Worm (Caenorhabditis elegans) whole organism, young adult: ENCODE measurements around the gene kat-1.
A peak's percentile ranks its signal among the peaks of the same experiment; 100 is the strongest.

Experiments used
- B0035.1 ChIP-seq: sonication (generic microtip); optimal IDR thresholded peaks from 2 replicates; lab custom pipeline; 2016; ENCODE audit warnings: missing genetic modification characterization, mild to moderate bottlenecking, missing compliant biosample characterization, missing genotype, missing genetic modification reagents
- B0261.1 ChIP-seq: sonication (generic microtip); optimal IDR thresholded peaks from 2 replicates; lab custom pipeline; 2016; ENCODE audit warnings: mild to moderate bottlenecking, missing genetic modification characterization, moderate library complexity, missing compliant biosample characterization
- B0336.3 ChIP-seq: fragments of 200-800 bp; sonication (Bioruptor generic); IDR thresholded peaks from 2 replicates; pipeline ENCODE4 v1.3.6; 2022; ENCODE audit warnings: missing genetic modification characterization, missing compliant biosample characterization
- C06A6.2 ChIP-seq: fragments of 200-800 bp; sonication (Bioruptor generic); conservative IDR thresholded peaks from 2 replicates; pipeline ENCODE4 v1.3.6; 2022; ENCODE audit warnings: missing genetic modification characterization, missing compliant biosample characterization
- F23B12.7 ChIP-seq: sonication (generic microtip); optimal IDR thresholded peaks from 2 replicates; lab custom pipeline; 2017; ENCODE audit warnings: missing genetic modification characterization, mild to moderate bottlenecking, missing compliant biosample characterization, antibody characterized with exemption, moderate library complexity; ENCODE audit not compliant: insufficient read depth
- F52B5.7 ChIP-seq: sonication (generic microtip); optimal IDR thresholded peaks from 2 replicates; lab custom pipeline; 2016; ENCODE audit warnings: mild to moderate bottlenecking, missing genetic modification characterization, missing compliant biosample characterization
- T07F8.4 ChIP-seq: sonication (generic microtip); optimal IDR thresholded peaks from 2 replicates; lab custom pipeline; 2016; ENCODE audit warnings: mild to moderate bottlenecking, missing genetic modification characterization, moderate library complexity, missing compliant biosample characterization
- ZK185.1 ChIP-seq: sonication (generic microtip); optimal IDR thresholded peaks from 2 replicates; lab custom pipeline; 2016; ENCODE audit warnings: mild to moderate bottlenecking, missing genetic modification characterization, missing compliant biosample characterization; ENCODE audit not compliant: poor library complexity, severe bottlenecking
- aptf-3 ChIP-seq: fragments of 200-800 bp; sonication (Bioruptor generic); IDR thresholded peaks from 2 replicates; pipeline ENCODE4 v1.3.6; 2022; ENCODE audit warnings: missing genetic modification characterization, missing compliant biosample characterization
- athp-1 ChIP-seq: sonication (generic microtip); optimal IDR thresholded peaks from 2 replicates; lab custom pipeline; 2017; ENCODE audit warnings: mild to moderate bottlenecking, missing genetic modification characterization, missing compliant biosample characterization
- attf-3 ChIP-seq: fragments of 200-800 bp; sonication (Bioruptor generic); conservative IDR thresholded peaks from 2 replicates; pipeline ENCODE4 v1.3.6; 2022; ENCODE audit warnings: missing genetic modification reagents, missing genetic modification characterization, missing compliant biosample characterization
- attf-6 ChIP-seq: fragments of 200-800 bp; sonication (Bioruptor generic); IDR thresholded peaks from 2 replicates; pipeline ENCODE4 v1.3.6; 2022; ENCODE audit warnings: missing genetic modification reagents, missing genetic modification characterization, missing compliant biosample characterization
- bed-2 ChIP-seq: fragments of 200-800 bp; sonication (Bioruptor generic); IDR thresholded peaks from 2 replicates; pipeline ENCODE4 v1.3.6; 2022; ENCODE audit warnings: missing genetic modification reagents, missing genetic modification characterization, missing compliant biosample characterization
- ceh-100 ChIP-seq: fragments of 200-800 bp; sonication (Bioruptor generic); IDR thresholded peaks from 2 replicates; pipeline ENCODE4 v1.3.6; 2022; ENCODE audit warnings: missing genetic modification reagents, missing genetic modification characterization, missing compliant biosample characterization
- ceh-27 ChIP-seq: fragments of 200-800 bp; sonication (Bioruptor generic); optimal IDR thresholded peaks from 2 replicates; lab custom pipeline; 2018; ENCODE audit warnings: mild to moderate bottlenecking, missing genetic modification characterization, moderate library complexity, missing compliant biosample characterization
- ceh-58 ChIP-seq: fragments of 200-800 bp; sonication (Bioruptor generic); IDR thresholded peaks from 2 replicates; pipeline ENCODE4 v1.3.6; 2022; ENCODE audit warnings: missing genetic modification characterization, missing compliant biosample characterization
- dox-1 ChIP-seq: fragments of 200-800 bp; sonication (Bioruptor generic); IDR thresholded peaks from 2 replicates; pipeline ENCODE4 v1.3.6; 2022; ENCODE audit warnings: missing genetic modification reagents, missing genetic modification characterization, missing compliant biosample characterization
- dpl-1 ChIP-seq: fragments of 150-350 bp; optimal IDR thresholded peaks from 2 replicates; lab custom pipeline; 2014; ENCODE audit warnings: missing biosample characterization, missing genetic modification reagents, missing genetic modification characterization
- egl-18 ChIP-seq: fragments of 200-800 bp; sonication (Bioruptor generic); IDR thresholded peaks from 2 replicates; pipeline ENCODE4 v1.3.6; 2022; ENCODE audit warnings: missing genetic modification reagents, missing genetic modification characterization, missing compliant biosample characterization
- ets-4 ChIP-seq: fragments of 200-800 bp; sonication (Bioruptor generic); optimal IDR thresholded peaks from 2 replicates; lab custom pipeline; 2018; ENCODE audit warnings: mild to moderate bottlenecking, missing genetic modification characterization, missing compliant biosample characterization
- fkh-3 ChIP-seq: sonication (generic microtip); optimal IDR thresholded peaks from 2 replicates; lab custom pipeline; 2016; ENCODE audit warnings: mild to moderate bottlenecking, missing genetic modification characterization, missing compliant biosample characterization
- him-1 ChIP-seq: sonication (generic microtip); optimal IDR thresholded peaks from 2 replicates; lab custom pipeline; 2016; ENCODE audit warnings: missing genotype, missing genetic modification reagents, missing genetic modification characterization, missing compliant biosample characterization
- hlh-26 ChIP-seq: fragments of 200-800 bp; sonication (Bioruptor generic); conservative IDR thresholded peaks from 2 replicates; pipeline ENCODE4 v1.3.6; 2022; ENCODE audit warnings: missing genetic modification reagents, missing genetic modification characterization, missing compliant biosample characterization
- lin-26 ChIP-seq: fragments of 200-800 bp; sonication (Bioruptor generic); IDR thresholded peaks from 2 replicates; pipeline ENCODE4 v1.3.6; 2022; ENCODE audit warnings: missing genetic modification reagents, missing genetic modification characterization, missing compliant biosample characterization
- lin-35 ChIP-seq, 3 experiments: fragments of 150-350 bp in 2 of 3; sonication (generic microtip) in 1 of 3; optimal IDR thresholded peaks; 2 replicates each; lab custom pipeline; 2014 to 2018; ENCODE audit warnings: missing biosample characterization in 3 of 3, missing genetic modification characterization in 3 of 3, missing genetic modification reagents in 3 of 3
- lin-54 ChIP-seq: fragments of 200-800 bp; sonication (Bioruptor generic); optimal IDR thresholded peaks from 2 replicates; lab custom pipeline; 2018; ENCODE audit warnings: mild to moderate bottlenecking, missing genetic modification characterization, missing compliant biosample characterization
- lsl-1 ChIP-seq: fragments of 200-800 bp; sonication (Bioruptor generic); optimal IDR thresholded peaks from 2 replicates; lab custom pipeline; 2018; ENCODE audit warnings: mild to moderate bottlenecking, missing genetic modification characterization, moderate library complexity, missing compliant biosample characterization
- madf-10 ChIP-seq: sonication (generic microtip); optimal IDR thresholded peaks from 2 replicates; lab custom pipeline; 2016; ENCODE audit warnings: mild to moderate bottlenecking, missing genetic modification characterization, missing compliant biosample characterization
- mcd-1 ChIP-seq: fragments of 200-800 bp; sonication (Bioruptor generic); IDR thresholded peaks from 2 replicates; pipeline ENCODE4 v1.3.6; 2022; ENCODE audit warnings: missing genetic modification reagents, missing genetic modification characterization, missing compliant biosample characterization
- mes-4 ChIP-seq: sonication (generic microtip); optimal IDR thresholded peaks from 2 replicates; lab custom pipeline; 2016; ENCODE audit warnings: missing genotype, missing genetic modification characterization, missing compliant biosample characterization
- nhr-80 ChIP-seq: sonication (generic microtip); optimal IDR thresholded peaks from 2 replicates; lab custom pipeline; 2016; ENCODE audit warnings: missing genetic modification characterization, missing compliant biosample characterization
- pha-4 ChIP-seq: fragments of 150-350 bp; sonication (generic microtip); optimal IDR thresholded peaks from 2 replicates; lab custom pipeline; 2014; ENCODE audit warnings: missing biosample characterization, missing genetic modification reagents, missing genetic modification characterization
- repo-1 ChIP-seq: sonication (generic microtip); optimal IDR thresholded peaks from 2 replicates; lab custom pipeline; 2017; ENCODE audit warnings: mild to moderate bottlenecking, missing genetic modification characterization, missing compliant biosample characterization
- sea-2 ChIP-seq: fragments of 200-800 bp; sonication (Bioruptor generic); IDR thresholded peaks from 2 replicates; pipeline ENCODE4 v1.3.6; 2022; ENCODE audit warnings: missing genetic modification characterization, missing compliant biosample characterization
- snpc-1.3 ChIP-seq: sonication (generic microtip); optimal IDR thresholded peaks from 2 replicates; lab custom pipeline; 2017; ENCODE audit warnings: missing genetic modification characterization, mild to moderate bottlenecking, missing compliant biosample characterization, antibody characterized with exemption, moderate library complexity, missing genotype, missing genetic modification reagents; ENCODE audit not compliant: insufficient read depth
- snpc-3.4 ChIP-seq: sonication (generic microtip); optimal IDR thresholded peaks from 2 replicates; lab custom pipeline; 2017; ENCODE audit warnings: missing genetic modification characterization, mild to moderate bottlenecking, missing compliant biosample characterization, antibody characterized with exemption, moderate library complexity, missing genotype, missing genetic modification reagents
- snpc-4 ChIP-seq, 5 experiments: fragments of 150-350 bp in 1 of 5; sonication (generic microtip) in 4 of 5; optimal IDR thresholded peaks; 2 replicates each; lab custom pipeline; 2014 to 2018; ENCODE audit warnings: missing genetic modification characterization in 5 of 5, missing biosample characterization in 3 of 5, antibody characterized with exemption in 2 of 5, mild to moderate bottlenecking in 2 of 5, missing compliant biosample characterization in 2 of 5, missing genotype in 2 of 5, moderate library complexity in 2 of 5, missing genetic modification reagents in 1 of 5
- unc-62 ChIP-seq: fragments of 150-350 bp; optimal IDR thresholded peaks from 2 replicates; lab custom pipeline; 2014; ENCODE audit warnings: missing biosample characterization, missing genetic modification reagents, missing genetic modification characterization
- ztf-26 ChIP-seq: sonication (generic microtip); optimal IDR thresholded peaks from 2 replicates; lab custom pipeline; 2017; ENCODE audit warnings: missing genetic modification characterization, missing compliant biosample characterization
- ztf-3 ChIP-seq: fragments of 200-800 bp; sonication (Bioruptor generic); optimal IDR thresholded peaks from 2 replicates; lab custom pipeline; 2018; ENCODE audit warnings: mild to moderate bottlenecking, missing genetic modification characterization, missing compliant biosample characterization
- ztf-6 ChIP-seq: fragments of 200-800 bp; sonication (Bioruptor generic); IDR thresholded peaks from 2 replicates; pipeline ENCODE4 v1.3.6; 2022; ENCODE audit warnings: missing genetic modification reagents, missing genetic modification characterization, missing compliant biosample characterization

kat-1 gene

DNA sequence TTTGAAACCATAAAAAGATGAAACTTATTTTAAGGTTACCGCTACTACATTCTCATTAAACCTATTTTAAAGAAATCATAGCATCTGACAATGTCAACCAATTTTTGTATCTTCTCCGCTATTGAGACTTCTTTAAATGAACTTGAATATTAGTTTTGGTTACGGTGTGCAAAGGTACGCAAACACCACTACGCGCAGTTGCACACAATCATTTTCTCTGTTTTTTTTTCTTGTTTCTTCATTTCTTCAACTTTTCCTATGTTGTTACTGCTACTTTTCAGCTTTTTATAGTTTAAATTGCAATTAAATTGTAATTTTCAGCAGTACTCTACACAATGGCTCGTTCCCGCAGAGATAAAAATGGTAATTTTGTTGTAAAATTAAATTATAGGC lies 38.0 kb downstream of the kat-1 start, which contains the start of gene F10E7.5:
Gene F10E7.5 (plus strand): TSS at position 322 of the 393 bp plus-strand sequence.
- TF ChIP-seq aptf-3 (no peak), ztf-6 (GFP tag; lab: Robert Waterston, UW) (no peak), him-1 (tag; lab: Kevin White, UChicago) (peak; percentile 23), egl-18 (no peak), ceh-58 (GFP tag; lab: Robert Waterston, UW) (no peak), mcd-1 (no peak), attf-3 (GFP tag; lab: Robert Waterston, UW) (peak; percentile 65), madf-10 (tag; lab: Kevin White, UChicago) (no peak), lsl-1 (peak; percentile 74), snpc-4 (GFP tag; optimal IDR thresholded peaks at IDR 0.05; lab: Kevin White, UChicago) (no peak), snpc-4 (tag; optimal IDR thresholded peaks at IDR 0.05; lab: Kevin White, UChicago) (no peak), lin-35 (GFP tag; optimal IDR thresholded peaks at IDR 0.05; lab: Kevin White, UChicago) (peak in 1 of 3 experiments; percentile 50), F23B12.7 (tag; lab: Kevin White, UChicago) (peak; percentile 23)

ce11 chrII:7112780-7113179 lies 39.2 kb downstream of the kat-1 start, which contains the start of gene F10E7.6:
TSS of gene F10E7.6 (plus strand) at chrII:7113080.
- TF ChIP-seq dox-1 (no peak), snpc-1.3 (tag; lab: Kevin White, UChicago) (no peak), lin-26 (no peak), lin-54 (GFP tag; lab: Kevin White, UChicago) (no peak), unc-62 (GFP tag; lab: Kevin White, UChicago) (no peak), mes-4 (tag; lab: Kevin White, UChicago) (no peak), nhr-80 (tag; lab: Kevin White, UChicago) (no peak), ztf-26 (tag; lab: Kevin White, UChicago) (no peak), fkh-3 (tag; lab: Kevin White, UChicago) (no peak), athp-1 (tag; lab: Kevin White, UChicago) (no peak), F23B12.7 (tag; lab: Kevin White, UChicago) (no peak), dpl-1 (GFP tag; lab: Kevin White, UChicago) (no peak), ceh-27 (GFP tag; lab: Kevin White, UChicago) (no peak), bed-2 (GFP tag; lab: Robert Waterston, UW) (no peak), attf-6 (GFP tag; lab: Robert Waterston, UW) (no peak), B0261.1 (no peak), ets-4 (GFP tag; lab: Kevin White, UChicago) (no peak), pha-4 (tag; lab: Kevin White, UChicago) (no peak), aptf-3 (no peak)

DNA sequence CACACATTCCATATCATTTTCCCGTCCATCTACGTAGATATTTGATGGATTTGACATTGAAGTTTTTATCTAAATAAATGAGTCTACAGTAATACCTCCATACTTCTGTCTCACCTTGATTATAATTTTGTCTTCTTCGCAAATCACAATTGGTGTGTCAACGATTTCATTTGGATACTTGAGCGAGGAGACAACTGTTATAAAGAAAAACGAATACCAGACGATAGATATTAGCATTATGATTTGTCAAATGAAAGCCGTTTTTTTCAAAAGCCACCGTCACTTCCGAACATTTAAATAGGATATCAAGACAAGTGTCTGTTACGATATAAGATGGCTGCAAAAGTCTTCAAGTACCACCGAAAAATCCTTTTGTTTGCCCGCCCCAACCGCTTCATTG lies 42.0 kb downstream of the kat-1 start, which contains the start of gene cutl-5:
Gene cutl-5 (minus strand): TSS at position 269 of the 400 bp plus-strand sequence.
- TF ChIP-seq ceh-100 (GFP tag; lab: Robert Waterston, UW): no peak
- no peak for TF ChIP-seq repo-1
- TF ChIP-seq sea-2 (GFP tag; lab: Robert Waterston, UW): no peak
- no peak for TF ChIP-seq B0336.3 (GFP tag; lab: Robert Waterston, UW)
- no peak for TF ChIP-seq snpc-3.4 (tag; lab: Kevin White, UChicago)
- TF ChIP-seq C06A6.2: no peak
- no peak for TF ChIP-seq T07F8.4 (tag; lab: Kevin White, UChicago)
- no peak for TF ChIP-seq ztf-3 (GFP tag; lab: Kevin White, UChicago)
- no peak for TF ChIP-seq B0035.1
- TF ChIP-seq mcd-1: no peak
- TF ChIP-seq ZK185.1 (tag; lab: Kevin White, UChicago): no peak
- no peak for TF ChIP-seq lin-26
- TF ChIP-seq F52B5.7 (tag; lab: Kevin White, UChicago): no peak
- TF ChIP-seq hlh-26 (GFP tag; lab: Robert Waterston, UW): no peak
- no peak for TF ChIP-seq F23B12.7 (tag; lab: Kevin White, UChicago)
